Fruit fly (Drosophila melanogaster): ENCODE measurements around the gene Cep164.

dm6 chrX:15976568-15976967 lies 6.2 kb downstream of the Cep164 start, which contains the start of gene CG42766:
- no peak for TF ChIP-seq CG8478 (optimal IDR thresholded peaks at IDR 0.05)
- no peak for TF ChIP-seq CTCF (optimal IDR thresholded peaks at IDR 0.05)
